Fruit fly (Drosophila melanogaster) whole organism, embryonic: ENCODE measurements around the gene CG14718.

ENCODE experiments used
- Atf3 ChIP-seq: fragments of 200-800 bp; sonication (Bioruptor generic); optimal IDR thresholded peaks from 3 replicates; lab custom pipeline; 2016; ENCODE audit warnings: missing biosample characterization, missing genetic modification characterization
- B-H1 ChIP-seq: fragments of 200-800 bp; sonication (Bioruptor generic); IDR thresholded peaks from 3 replicates; pipeline ENCODE4 v1.3.6; 2022; ENCODE audit warnings: missing biosample characterization, missing genetic modification characterization
- CG11504 ChIP-seq: fragments of 200-800 bp; sonication (Bioruptor generic); optimal IDR thresholded peaks from 3 replicates; lab custom pipeline; 2019; ENCODE audit warnings: missing biosample characterization, mild to moderate bottlenecking, missing genetic modification characterization, moderate library complexity
- CG13287 ChIP-seq: fragments of 200-800 bp; sonication (Bioruptor generic); IDR thresholded peaks from 2 replicates; pipeline ENCODE4 v1.3.6; 2022; ENCODE audit warnings: missing biosample characterization, missing genetic modification characterization; ENCODE audit not compliant: partially characterized antibody
- CG15011 ChIP-seq: fragments of 200-800 bp; sonication (Bioruptor generic); optimal IDR thresholded peaks from 3 replicates; lab custom pipeline; 2018; ENCODE audit warnings: missing biosample characterization, mild to moderate bottlenecking, missing genetic modification characterization
- CG16815 ChIP-seq: fragments of 200-800 bp; sonication (Bioruptor generic); optimal IDR thresholded peaks from 3 replicates; lab custom pipeline; 2017; ENCODE audit warnings: missing biosample characterization, mild to moderate bottlenecking, missing genetic modification characterization
- CG17359 ChIP-seq: fragments of 200-800 bp; sonication (Bioruptor generic); optimal IDR thresholded peaks from 3 replicates; lab custom pipeline; 2018; ENCODE audit warnings: missing biosample characterization, mild to moderate bottlenecking, missing genetic modification characterization, moderate library complexity
- CG17361 ChIP-seq: fragments of 200-800 bp; sonication (Bioruptor generic); IDR thresholded peaks from 3 replicates; pipeline ENCODE4 v1.3.6; 2022; ENCODE audit warnings: missing biosample characterization, missing genetic modification characterization
- CG18476 ChIP-seq: fragments of 200-800 bp; sonication (Bioruptor generic); optimal IDR thresholded peaks from 2 replicates; lab custom pipeline; 2016; ENCODE audit warnings: missing biosample characterization, mild to moderate bottlenecking, missing genetic modification characterization
- CG2120 ChIP-seq: fragments of 200-800 bp; sonication (Bioruptor generic); optimal IDR thresholded peaks from 3 replicates; lab custom pipeline; 2016; ENCODE audit warnings: missing biosample characterization, missing genetic modification characterization
- CG2712 ChIP-seq: fragments of 200-800 bp; optimal IDR thresholded peaks from 3 replicates; lab custom pipeline; 2019; ENCODE audit warnings: missing biosample characterization, mild to moderate bottlenecking, missing genetic modification characterization, moderate library complexity
- CG30431 ChIP-seq: fragments of 200-800 bp; sonication (Bioruptor generic); optimal IDR thresholded peaks from 2 replicates; lab custom pipeline; 2017; ENCODE audit warnings: missing biosample characterization, missing genetic modification characterization
- CG3407 ChIP-seq: fragments of 200-800 bp; sonication (Bioruptor generic); optimal IDR thresholded peaks from 2 replicates; lab custom pipeline; 2018; ENCODE audit warnings: missing biosample characterization, mild to moderate bottlenecking, missing genetic modification characterization
- CG4404 ChIP-seq: fragments of 200-800 bp; sonication (Bioruptor generic); IDR thresholded peaks from 2 replicates; pipeline ENCODE4 v1.3.6; 2022; ENCODE audit warnings: missing biosample characterization, missing genetic modification characterization
- CG7556 ChIP-seq: fragments of 200-800 bp; sonication (Bioruptor generic); optimal IDR thresholded peaks from 2 replicates; lab custom pipeline; 2017; ENCODE audit warnings: missing biosample characterization, mild to moderate bottlenecking, missing genetic modification characterization
- CG7839 ChIP-seq: fragments of 200-800 bp; sonication (Bioruptor generic); optimal IDR thresholded peaks from 3 replicates; lab custom pipeline; 2018; ENCODE audit warnings: missing biosample characterization, mild to moderate bottlenecking, missing genetic modification characterization, moderate library complexity
- CG9727 ChIP-seq: fragments of 200-800 bp; sonication (Bioruptor generic); optimal IDR thresholded peaks from 3 replicates; lab custom pipeline; 2017; ENCODE audit warnings: missing biosample characterization, mild to moderate bottlenecking, missing genetic modification characterization
- CG9932 ChIP-seq: fragments of 200-800 bp; sonication (Bioruptor generic); IDR thresholded peaks from 2 replicates; pipeline ENCODE4 v1.3.6; 2022; ENCODE audit warnings: missing biosample characterization, missing genetic modification characterization
- CkIIα-i1 ChIP-seq: fragments of 200-800 bp; sonication (Bioruptor generic); IDR thresholded peaks from 2 replicates; pipeline ENCODE4 v1.3.6; 2022; ENCODE audit warnings: missing biosample characterization, missing genetic modification characterization
- Dip2 ChIP-seq: fragments of 200-800 bp; sonication (Bioruptor generic); IDR thresholded peaks from 2 replicates; pipeline ENCODE4 v1.3.6; 2022; ENCODE audit warnings: missing biosample characterization, missing genetic modification characterization
- Dll ChIP-seq: fragments of 200-800 bp; sonication (Bioruptor generic); IDR thresholded peaks from 4 replicates; pipeline ENCODE4 v1.3.6; 2022; ENCODE audit warnings: missing biosample characterization, missing genetic modification characterization; ENCODE audit not compliant: partially characterized antibody
- Dref ChIP-seq: fragments of 200-800 bp; sonication (Bioruptor generic); IDR thresholded peaks from 2 replicates; pipeline ENCODE4 v1.3.6; 2022; ENCODE audit warnings: missing biosample characterization, missing genetic modification characterization
- Fer1 ChIP-seq: fragments of 200-800 bp; sonication (Bioruptor generic); optimal IDR thresholded peaks from 2 replicates; lab custom pipeline; 2017; ENCODE audit warnings: missing biosample characterization, mild to moderate bottlenecking, missing genetic modification characterization
- H15 ChIP-seq: fragments of 200-800 bp; sonication (Bioruptor generic); IDR thresholded peaks from 3 replicates; pipeline ENCODE4 v1.3.6; 2022; ENCODE audit warnings: missing biosample characterization, missing genetic modification characterization
- H2.0 ChIP-seq: fragments of 200-800 bp; sonication (Bioruptor generic); IDR thresholded peaks from 2 replicates; pipeline ENCODE4 v1.3.6; 2022; ENCODE audit warnings: missing biosample characterization, missing genetic modification characterization
- HLH54F ChIP-seq: fragments of 200-800 bp; sonication (Bioruptor generic); optimal IDR thresholded peaks from 3 replicates; lab custom pipeline; 2016; ENCODE audit warnings: missing biosample characterization, missing genetic modification characterization
- Nf-YB ChIP-seq: fragments of 200-800 bp; sonication (Bioruptor generic); optimal IDR thresholded peaks from 3 replicates; lab custom pipeline; 2019; ENCODE audit warnings: missing biosample characterization, mild to moderate bottlenecking, missing genetic modification characterization, moderate library complexity
- Opbp ChIP-seq: fragments of 200-800 bp; sonication (Bioruptor generic); IDR thresholded peaks from 3 replicates; pipeline ENCODE4 v1.3.6; 2022; ENCODE audit warnings: missing biosample characterization, missing genetic modification characterization; ENCODE audit not compliant: partially characterized antibody
- Ptx1 ChIP-seq: fragments of 200-800 bp; sonication (Bioruptor generic); IDR thresholded peaks from 2 replicates; pipeline ENCODE4 v1.3.6; 2022; ENCODE audit warnings: missing biosample characterization, missing genetic modification characterization
- Rfx ChIP-seq: fragments of 200-800 bp; sonication (Bioruptor generic); IDR thresholded peaks from 2 replicates; pipeline ENCODE4 v1.3.6; 2022; ENCODE audit warnings: missing biosample characterization, missing genetic modification characterization
- Side ChIP-seq: fragments of 200-800 bp; sonication (Bioruptor generic); optimal IDR thresholded peaks from 2 replicates; lab custom pipeline; 2016; ENCODE audit warnings: missing biosample characterization, missing genetic modification characterization
- Sox100B ChIP-seq: fragments of 200-800 bp; sonication (Bioruptor generic); optimal IDR thresholded peaks from 3 replicates; lab custom pipeline; 2018; ENCODE audit warnings: missing biosample characterization, mild to moderate bottlenecking, missing genetic modification characterization
- Xrp1 ChIP-seq: fragments of 200-800 bp; sonication (Bioruptor generic); IDR thresholded peaks from 2 replicates; pipeline ENCODE4 v1.3.6; 2022; ENCODE audit warnings: missing biosample characterization, missing genetic modification characterization
- cas ChIP-seq: fragments of 200-800 bp; sonication (Bioruptor generic); IDR thresholded peaks from 2 replicates; pipeline ENCODE4 v1.3.6; 2022; ENCODE audit warnings: missing biosample characterization, missing genetic modification characterization
- corto ChIP-seq: fragments of 200-800 bp; sonication (Bioruptor generic); optimal IDR thresholded peaks from 2 replicates; lab custom pipeline; 2016; ENCODE audit warnings: missing biosample characterization, mild to moderate bottlenecking, missing genetic modification characterization, moderate library complexity
- cwo ChIP-seq: fragments of 200-800 bp; sonication (Bioruptor generic); optimal IDR thresholded peaks from 3 replicates; lab custom pipeline; 2017; ENCODE audit warnings: missing biosample characterization, missing genetic modification characterization, mild to moderate bottlenecking, moderate library complexity, missing genetic modification reagents
- en ChIP-seq: fragments of 200-800 bp; sonication (Bioruptor generic); optimal IDR thresholded peaks from 2 replicates; lab custom pipeline; 2016; ENCODE audit warnings: missing biosample characterization, missing genetic modification characterization
- gsb-n ChIP-seq: fragments of 200-800 bp; sonication (Bioruptor generic); optimal IDR thresholded peaks from 3 replicates; lab custom pipeline; 2018; ENCODE audit warnings: missing biosample characterization, mild to moderate bottlenecking, missing genetic modification characterization
- h ChIP-seq: fragments of >200 bp; optimal IDR thresholded peaks from 2 replicates; lab custom pipeline; 2017
- jing ChIP-seq: fragments of 200-800 bp; sonication (Bioruptor generic); optimal IDR thresholded peaks from 2 replicates; lab custom pipeline; 2018; ENCODE audit warnings: missing biosample characterization, mild to moderate bottlenecking, missing genetic modification characterization
- luna ChIP-seq: fragments of 200-800 bp; sonication (Bioruptor generic); optimal IDR thresholded peaks from 2 replicates; lab custom pipeline; 2016; ENCODE audit warnings: missing biosample characterization, missing genetic modification characterization
- nau ChIP-seq: fragments of 200-800 bp; sonication (Bioruptor generic); optimal IDR thresholded peaks from 3 replicates; lab custom pipeline; 2017; ENCODE audit warnings: missing biosample characterization, mild to moderate bottlenecking, missing genetic modification characterization, missing genetic modification reagents
- nerfin-1 ChIP-seq: fragments of 200-800 bp; sonication (Bioruptor generic); optimal IDR thresholded peaks from 3 replicates; lab custom pipeline; 2019; ENCODE audit warnings: missing biosample characterization, mild to moderate bottlenecking, missing genetic modification characterization, moderate library complexity
- pb ChIP-seq: fragments of 200-800 bp; sonication (Bioruptor generic); optimal IDR thresholded peaks from 3 replicates; lab custom pipeline; 2016; ENCODE audit warnings: missing biosample characterization, missing genetic modification characterization
- pzg ChIP-seq: fragments of 200-800 bp; sonication (Bioruptor generic); optimal IDR thresholded peaks from 3 replicates; lab custom pipeline; 2018; ENCODE audit warnings: missing biosample characterization, mild to moderate bottlenecking, missing genetic modification characterization, moderate library complexity
- tx ChIP-seq: fragments of 200-800 bp; sonication (Bioruptor generic); optimal IDR thresholded peaks from 2 replicates; lab custom pipeline; 2016; ENCODE audit warnings: missing biosample characterization, missing genetic modification characterization
- usp ChIP-seq: fragments of >200 bp; optimal IDR thresholded peaks from 2 replicates; lab custom pipeline; 2017; ENCODE audit warnings: missing biosample characterization, missing genetic modification characterization
- vfl ChIP-seq: fragments of 200-800 bp; sonication (Bioruptor generic); optimal IDR thresholded peaks from 2 replicates; lab custom pipeline; 2016; ENCODE audit warnings: missing biosample characterization, missing genetic modification characterization
- zen2 ChIP-seq: fragments of 200-800 bp; sonication (Bioruptor generic); IDR thresholded peaks from 3 replicates; pipeline ENCODE4 v1.3.6; 2022; ENCODE audit warnings: missing biosample characterization, missing genetic modification characterization; ENCODE audit not compliant: partially characterized antibody
- zf30C ChIP-seq: fragments of 200-800 bp; sonication (Bioruptor generic); optimal IDR thresholded peaks from 3 replicates; lab custom pipeline; 2018; ENCODE audit warnings: missing biosample characterization, mild to moderate bottlenecking, missing genetic modification characterization
- zfh1 ChIP-seq: fragments of 200-800 bp; sonication (Bioruptor generic); IDR thresholded peaks from 3 replicates; pipeline ENCODE4 v1.3.6; 2022; ENCODE audit warnings: missing biosample characterization, missing genetic modification characterization

Gene CG14718

DNA sequence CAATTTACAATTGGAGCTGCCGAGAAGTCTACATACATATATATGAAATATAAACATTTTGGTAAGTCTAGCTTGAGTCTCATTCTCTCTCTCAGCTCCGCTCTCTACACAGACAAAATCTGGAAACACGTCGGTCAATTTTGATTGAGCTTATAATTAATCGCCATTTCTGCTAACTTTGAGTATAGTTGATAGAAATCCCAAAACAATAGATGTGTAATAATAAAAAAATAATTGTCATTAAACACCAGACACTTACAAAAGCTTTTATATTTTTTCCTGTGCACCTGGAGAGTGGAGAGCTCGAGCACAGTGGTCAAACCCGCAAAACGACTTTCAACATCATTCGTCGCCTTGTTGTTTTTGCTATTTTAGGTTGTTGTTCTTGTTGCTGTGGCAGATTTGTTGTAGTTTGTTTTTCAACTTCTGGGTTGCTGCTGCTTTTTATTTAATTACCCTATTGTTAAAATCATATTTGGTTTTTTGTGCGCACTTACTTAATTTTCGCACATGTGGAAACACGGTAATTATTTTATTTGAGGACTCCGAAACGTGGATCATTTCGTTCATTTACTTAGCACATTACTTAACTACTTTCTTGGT lies 43.7 kb upstream of the CG14718 start (continued):
- TF ChIP-seq tx (GFP tag; lab: Kevin White, UChicago) (peak; percentile 93), pb (GFP tag; lab: Kevin White, UChicago) (peak; percentile 94), B-H1 (peak; percentile 94), corto (GFP tag; lab: Kevin White, UChicago) (peak; percentile 97), cwo (GFP tag; lab: Kevin White, UChicago) (peak; percentile 92), pzg (GFP tag; lab: Kevin White, UChicago) (peak; percentile 22), CG17359 (tag; lab: Kevin White, UChicago) (peak; percentile 97), CG4404 (GFP tag; lab: Robert Waterston, UW) (peak; percentile 86), CG9727 (GFP tag; lab: Kevin White, UChicago) (peak; percentile 94), Rfx (GFP tag; lab: Robert Waterston, UW) (peak; percentile 99), zfh1 (GFP tag; lab: Robert Waterston, UW) (peak; percentile 97), CG9932 (GFP tag; lab: Robert Waterston, UW) (peak; percentile 98), CG11504 (tag; lab: Kevin White, UChicago) (peak; percentile 95), en (GFP tag; lab: Kevin White, UChicago) (peak; percentile 88), H15 (peak; percentile 97), CG3407 (peak; percentile 94), zen2 (GFP tag; lab: Robert Waterston, UW) (no peak), h (lab: Kevin White, UChicago) (no peak), gsb-n (tag; lab: Kevin White, UChicago) (peak; percentile 95), Xrp1 (peak; percentile 97), H2.0 (peak; percentile 97), Ptx1 (GFP tag; lab: Robert Waterston, UW) (peak; percentile 97), CG18476 (GFP tag; lab: Kevin White, UChicago) (peak; percentile 94), CkIIα-i1 (peak; percentile 80), Opbp (GFP tag; lab: Robert Waterston, UW) (no peak), Sox100B (GFP tag; lab: Kevin White, UChicago) (peak; percentile 92), Fer1 (peak; percentile 96), luna (GFP tag; lab: Kevin White, UChicago) (peak; percentile 85), Dll (GFP tag; lab: Robert Waterston, UW) (no peak), CG16815 (GFP tag; lab: Kevin White, UChicago) (peak; percentile 89), CG30431 (peak; percentile 93), CG2712 (peak; percentile 98), CG17361 (GFP tag; lab: Robert Waterston, UW) (peak; percentile 95), Nf-YB (GFP tag; lab: Kevin White, UChicago) (peak; percentile 85), CG2120 (GFP tag; lab: Kevin White, UChicago) (peak; percentile 98), CG7839 (tag; lab: Kevin White, UChicago) (peak; percentile 97), Dip2 (peak; percentile 62; the same call in 1 of the 2 replicates), HLH54F (GFP tag; lab: Kevin White, UChicago) (peak; percentile 96), CG7556 (GFP tag; lab: Kevin White, UChicago) (peak; percentile 95), cas (GFP tag; lab: Robert Waterston, UW) (peak; percentile 95), nau (GFP tag; lab: Kevin White, UChicago) (peak; percentile 92), Dref (GFP tag; lab: Robert Waterston, UW) (peak; percentile 39), usp (GFP tag; lab: Kevin White, UChicago) (no peak), zf30C (peak; percentile 76), vfl (GFP tag; lab: Kevin White, UChicago) (peak; percentile 96), CG13287 (GFP tag; lab: Robert Waterston, UW) (no peak), CG15011 (GFP tag; lab: Kevin White, UChicago) (peak; percentile 90), Side (GFP tag; lab: Kevin White, UChicago) (peak; percentile 93), jing (GFP tag; lab: Kevin White, UChicago) (peak; percentile 88), nerfin-1 (peak; percentile 90), Atf3 (peak; percentile 90)
